Fruit fly (Drosophila melanogaster): ENCODE measurements around the gene CG33725.
A peak's percentile ranks its signal among the peaks of the same experiment; 100 is the strongest.

The CG33725 gene

DNA sequence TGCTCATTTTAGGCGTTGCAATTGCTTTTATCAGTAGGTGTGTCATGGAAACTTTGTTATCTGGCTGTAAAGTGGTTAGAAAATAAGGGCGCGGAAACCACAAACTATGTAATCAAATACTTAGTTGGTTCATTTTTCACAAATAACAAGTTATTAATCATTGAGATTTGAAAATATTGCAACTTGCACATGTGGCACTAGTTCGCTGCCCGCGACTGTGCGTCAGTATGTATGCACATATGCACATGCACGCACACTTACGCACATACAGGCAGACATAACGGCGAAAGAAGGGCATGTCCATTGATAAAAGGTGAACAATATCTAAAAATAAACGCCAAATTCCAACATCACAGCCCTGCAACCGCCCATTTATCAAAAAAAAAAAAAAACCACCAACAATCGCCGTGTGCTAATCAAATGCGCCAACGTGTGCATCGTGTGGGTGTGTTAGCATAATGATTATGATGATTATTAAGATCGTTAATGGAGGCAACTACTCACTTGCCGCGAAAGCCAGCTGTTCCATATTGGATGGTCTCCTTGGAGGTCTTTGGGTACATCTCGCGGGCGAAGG, 47.1 kb downstream of the CG33725 start (continued):
- TF ChIP-seq ttk (GFP tag; IDR thresholded peaks at IDR 0.05) (peak; percentile 50; the same call in 1 of the 2 replicates), CG17359 (tag; optimal IDR thresholded peaks at IDR 0.05) (peak; percentile 70), jing (GFP tag; optimal IDR thresholded peaks at IDR 0.05) (no peak), pan (optimal IDR thresholded peaks at IDR 0.05) (no peak), pan (GFP tag; optimal IDR thresholded peaks at IDR 0.05 in 1 of 2, IDR thresholded peaks at IDR 0.05 in 1 of 2) (peak in 1 of 2 experiments; percentile 60), CG14441 (GFP tag; IDR thresholded peaks at IDR 0.05) (peak; percentile 68), CG1024 (GFP tag; IDR thresholded peaks at IDR 0.05) (peak; percentile 58; the same call in 1 of the 2 replicates), CG12071 (GFP tag; optimal IDR thresholded peaks at IDR 0.05) (peak; percentile 25), C15 (GFP tag; IDR thresholded peaks at IDR 0.05) (no peak), Taf1 (GFP tag; IDR thresholded peaks at IDR 0.05) (0 out of 2 replicates have a peak, but pooled peaks have one; percentile 7), Dp (GFP tag; optimal IDR thresholded peaks at IDR 0.05) (no peak), CG2116 (GFP tag; optimal IDR thresholded peaks at IDR 0.05) (no peak), HLH54F (GFP tag; optimal IDR thresholded peaks at IDR 0.05) (no peak), B-H1 (GFP tag; IDR thresholded peaks at IDR 0.05) (peak; percentile 26; the same call in 1 of the 3 replicates), CG2678 (tag; optimal IDR thresholded peaks at IDR 0.05) (peak; percentile 58), eyg (GFP tag; optimal IDR thresholded peaks at IDR 0.05) (peak; percentile 12), tup (GFP tag; optimal IDR thresholded peaks at IDR 0.05) (no peak), unpg (GFP tag; optimal IDR thresholded peaks at IDR 0.05) (peak; percentile 66), CG4730 (GFP tag; IDR thresholded peaks at IDR 0.05) (peak; percentile 6; the same call in 1 of the 2 replicates), CG1233 (GFP tag; optimal IDR thresholded peaks at IDR 0.05) (peak; percentile 12), slp2 (GFP tag; optimal IDR thresholded peaks at IDR 0.05) (peak; percentile 20), dysf (GFP tag; IDR thresholded peaks at IDR 0.05) (peak; percentile 40; the same call in 1 of the 3 replicates), so (GFP tag; IDR thresholded peaks at IDR 0.05) (peak; percentile 56; the same call in 1 of the 3 replicates), CG10543 (GFP tag; optimal IDR thresholded peaks at IDR 0.05) (peak; percentile 10), CG3281 (GFP tag; optimal IDR thresholded peaks at IDR 0.05) (peak; percentile 55), grau (tag; optimal IDR thresholded peaks at IDR 0.05) (peak; percentile 45), sens (GFP tag) (peak; percentile 5), CG18619 (GFP tag; optimal IDR thresholded peaks at IDR 0.05) (peak; percentile 21), NfI (GFP tag; optimal IDR thresholded peaks at IDR 0.05) (peak; percentile 38), CG4820 (GFP tag; optimal IDR thresholded peaks at IDR 0.05) (peak; percentile 18), CG8924 (tag; optimal IDR thresholded peaks at IDR 0.05) (peak; percentile 42), scrt (GFP tag; optimal IDR thresholded peaks at IDR 0.05) (peak; percentile 10), CG1832 (GFP tag; optimal IDR thresholded peaks at IDR 0.05) (no peak), twi (tag; optimal IDR thresholded peaks at IDR 0.05) (peak; percentile 12), sens-2 (GFP tag; IDR thresholded peaks at IDR 0.05) (0 out of 2 replicates have a peak, but pooled peaks have one; percentile 19), wek (GFP tag; optimal IDR thresholded peaks at IDR 0.05) (no peak), Lhr (GFP tag; optimal IDR thresholded peaks at IDR 0.05) (no peak), ara (GFP tag; IDR thresholded peaks at IDR 0.05) (peak; percentile 63), CG3163 (GFP tag; optimal IDR thresholded peaks at IDR 0.05) (no peak), Xrp1 (GFP tag; IDR thresholded peaks at IDR 0.05) (peak; percentile 71), sqz (GFP tag; optimal IDR thresholded peaks at IDR 0.05) (peak; percentile 55), trem (tag; optimal IDR thresholded peaks at IDR 0.05) (peak; percentile 8), lola (GFP tag; optimal IDR thresholded peaks at IDR 0.05) (peak in 1 of 3 experiments; percentile 38), salm (tag; optimal IDR thresholded peaks at IDR 0.05) (peak; percentile 29), Jarid2 (GFP tag; optimal IDR thresholded peaks at IDR 0.05) (peak; percentile 13), tna (GFP tag; IDR thresholded peaks at IDR 0.05; ENCODE audit: partially characterized antibody) (no peak), H15 (GFP tag; IDR thresholded peaks at IDR 0.05) (0 out of 3 replicates have a peak, but pooled peaks have one; percentile 32), CG8089 (GFP tag; optimal IDR thresholded peaks at IDR 0.05) (peak; percentile 48), Usf (GFP tag; optimal IDR thresholded peaks at IDR 0.05) (no peak), kni (GFP tag; optimal IDR thresholded peaks at IDR 0.05) (no peak)
